Fruit fly (Drosophila melanogaster) whole organism, prepupa: ENCODE measurements around the gene Rpn9.

Source experiments
- Blimp-1 ChIP-seq: fragments of 200-800 bp; sonication (Bioruptor generic); optimal IDR thresholded peaks from 3 replicates; lab custom pipeline; 2017; ENCODE audit warnings: missing biosample characterization, missing genetic modification characterization, mild to moderate bottlenecking, moderate library complexity, missing genetic modification reagents
- CG10631 ChIP-seq: fragments of 200-800 bp; sonication (Bioruptor generic); optimal IDR thresholded peaks from 2 replicates; lab custom pipeline; 2016; ENCODE audit warnings: missing biosample characterization, missing genetic modification characterization
- CG10669 ChIP-seq: fragments of 200-800 bp; sonication (Bioruptor generic); optimal IDR thresholded peaks from 3 replicates; lab custom pipeline; 2018; ENCODE audit warnings: missing biosample characterization, mild to moderate bottlenecking, missing genetic modification characterization, moderate library complexity
- CG11294 ChIP-seq: fragments of 200-800 bp; sonication (Bioruptor generic); IDR thresholded peaks from 2 replicates; pipeline ENCODE4 v1.3.6; 2022; ENCODE audit warnings: missing biosample characterization, missing genetic modification characterization
- CG11762 ChIP-seq: fragments of 200-800 bp; sonication (Bioruptor generic); optimal IDR thresholded peaks from 3 replicates; lab custom pipeline; 2016; ENCODE audit warnings: missing biosample characterization, missing genetic modification characterization; ENCODE audit not compliant: insufficient read depth
- CG11902 ChIP-seq: fragments of 200-800 bp; sonication (Bioruptor generic); optimal IDR thresholded peaks from 3 replicates; lab custom pipeline; 2016; ENCODE audit warnings: missing biosample characterization, missing genetic modification characterization
- CG15336 ChIP-seq: fragments of 200-800 bp; sonication (Bioruptor generic); IDR thresholded peaks from 2 replicates; pipeline ENCODE4 v1.3.6; 2022; ENCODE audit warnings: missing biosample characterization, missing genetic modification characterization
- CG1621 ChIP-seq: fragments of 200-800 bp; sonication (Bioruptor generic); optimal IDR thresholded peaks from 3 replicates; lab custom pipeline; 2018; ENCODE audit warnings: missing biosample characterization, mild to moderate bottlenecking, missing genetic modification characterization
- CG16779 ChIP-seq: fragments of 200-800 bp; sonication (Bioruptor generic); optimal IDR thresholded peaks from 3 replicates; lab custom pipeline; 2017; ENCODE audit warnings: missing biosample characterization, mild to moderate bottlenecking, missing genetic modification characterization
- CG3032 ChIP-seq: fragments of 200-800 bp; optimal IDR thresholded peaks from 2 replicates; lab custom pipeline; 2019; ENCODE audit warnings: missing biosample characterization, mild to moderate bottlenecking, missing genetic modification characterization, moderate library complexity
- CG31627 ChIP-seq: fragments of 200-800 bp; sonication (Bioruptor generic); optimal IDR thresholded peaks from 3 replicates; lab custom pipeline; 2016; ENCODE audit warnings: missing biosample characterization, missing genetic modification characterization
- CG32006 ChIP-seq: fragments of 200-800 bp; sonication (Bioruptor generic); optimal IDR thresholded peaks from 3 replicates; lab custom pipeline; 2017; ENCODE audit warnings: missing biosample characterization, mild to moderate bottlenecking, missing genetic modification characterization
- CG34406 ChIP-seq: fragments of 200-800 bp; sonication (Bioruptor generic); optimal IDR thresholded peaks from 3 replicates; lab custom pipeline; 2016; ENCODE audit warnings: missing biosample characterization, missing genetic modification characterization
- CG3919 ChIP-seq: fragments of 200-800 bp; sonication (Bioruptor generic); optimal IDR thresholded peaks from 3 replicates; lab custom pipeline; 2016; ENCODE audit warnings: missing biosample characterization, missing genetic modification characterization
- CG4318 ChIP-seq: fragments of 200-800 bp; sonication (Bioruptor generic); optimal IDR thresholded peaks from 3 replicates; lab custom pipeline; 2017; ENCODE audit warnings: missing biosample characterization, mild to moderate bottlenecking, missing genetic modification characterization
- CG6163 ChIP-seq: fragments of 200-800 bp; sonication (Bioruptor generic); IDR thresholded peaks from 3 replicates; pipeline ENCODE4 v1.3.6; 2022; ENCODE audit warnings: missing biosample characterization, missing genetic modification characterization
- CG6276 ChIP-seq: fragments of 200-800 bp; sonication (Bioruptor generic); optimal IDR thresholded peaks from 2 replicates; lab custom pipeline; 2017; ENCODE audit warnings: missing biosample characterization, mild to moderate bottlenecking, missing genetic modification characterization
- CG7368 ChIP-seq: fragments of 200-800 bp; sonication (Bioruptor generic); optimal IDR thresholded peaks from 3 replicates; lab custom pipeline; 2016; ENCODE audit warnings: missing biosample characterization, missing genetic modification characterization
- CG8119 ChIP-seq: fragments of 200-800 bp; sonication (Bioruptor generic); IDR thresholded peaks from 3 replicates; pipeline ENCODE4 v1.3.6; 2022; ENCODE audit warnings: missing biosample characterization, missing genetic modification characterization
- CG8319 ChIP-seq: fragments of 200-800 bp; sonication (Bioruptor generic); optimal IDR thresholded peaks from 3 replicates; lab custom pipeline; 2016; ENCODE audit warnings: missing biosample characterization, missing genetic modification characterization
- CG8632 ChIP-seq: fragments of 200-800 bp; sonication (Bioruptor generic); optimal IDR thresholded peaks from 3 replicates; lab custom pipeline; 2016; ENCODE audit warnings: missing biosample characterization, missing genetic modification characterization
- CG9139 ChIP-seq: fragments of 200-800 bp; sonication (Bioruptor generic); optimal IDR thresholded peaks from 3 replicates; lab custom pipeline; 2017; ENCODE audit warnings: missing biosample characterization, mild to moderate bottlenecking, missing genetic modification characterization
- Eip75B ChIP-seq: fragments of 200-800 bp; sonication (Bioruptor generic); optimal IDR thresholded peaks from 3 replicates; lab custom pipeline; 2016; ENCODE audit warnings: missing biosample characterization, missing genetic modification characterization
- Eip78C ChIP-seq: fragments of 200-800 bp; sonication (Bioruptor generic); peaks from one replicate; lab custom pipeline; 2016; ENCODE audit warnings: missing biosample characterization, missing genetic modification characterization
- Eip93F ChIP-seq: fragments of 200-800 bp; sonication (Bioruptor generic); optimal IDR thresholded peaks from 2 replicates; lab custom pipeline; 2016; ENCODE audit warnings: missing biosample characterization, mild to moderate bottlenecking, missing genetic modification characterization
- Ets21C ChIP-seq: fragments of 200-800 bp; sonication (Bioruptor generic); optimal IDR thresholded peaks from 3 replicates; lab custom pipeline; 2016; ENCODE audit warnings: missing biosample characterization, missing genetic modification characterization
- Ets96B ChIP-seq: fragments of 200-800 bp; optimal IDR thresholded peaks from 2 replicates; lab custom pipeline; 2019; ENCODE audit warnings: missing biosample characterization, mild to moderate bottlenecking, missing genetic modification characterization, moderate library complexity
- Gug ChIP-seq: fragments of 200-800 bp; sonication (Bioruptor generic); IDR thresholded peaks from 2 replicates; pipeline ENCODE4 v1.3.6; 2022; ENCODE audit warnings: missing biosample characterization, missing genetic modification characterization
- Hr38 ChIP-seq: sonication (Bioruptor generic); optimal IDR thresholded peaks from 2 replicates; lab custom pipeline; 2016; ENCODE audit warnings: missing biosample characterization, missing genetic modification characterization
- Hr39 ChIP-seq: fragments of 200-800 bp; sonication (Bioruptor generic); optimal IDR thresholded peaks from 2 replicates; lab custom pipeline; 2016; ENCODE audit warnings: missing biosample characterization, missing genetic modification characterization
- Hr4 ChIP-seq: fragments of 200-800 bp; sonication (Bioruptor generic); optimal IDR thresholded peaks from 3 replicates; lab custom pipeline; 2016; ENCODE audit warnings: missing biosample characterization, missing genetic modification characterization
- Lpt ChIP-seq: fragments of 200-800 bp; sonication (Bioruptor generic); optimal IDR thresholded peaks from 3 replicates; lab custom pipeline; 2016; ENCODE audit warnings: missing biosample characterization, missing genetic modification characterization
- Met ChIP-seq: fragments of 200-800 bp; sonication (Bioruptor generic); optimal IDR thresholded peaks from 3 replicates; lab custom pipeline; 2016; ENCODE audit warnings: missing biosample characterization, missing genetic modification characterization
- OdsH ChIP-seq: fragments of 200-800 bp; sonication (Bioruptor generic); optimal IDR thresholded peaks from 3 replicates; lab custom pipeline; 2016; ENCODE audit warnings: missing biosample characterization, missing genetic modification characterization
- Sox102F ChIP-seq: fragments of 200-800 bp; sonication (Bioruptor generic); optimal IDR thresholded peaks from 2 replicates; lab custom pipeline; 2016; ENCODE audit warnings: missing biosample characterization, mild to moderate bottlenecking, missing genetic modification characterization
- Sox14 ChIP-seq: fragments of 200-800 bp; sonication (Bioruptor generic); optimal IDR thresholded peaks from 3 replicates; lab custom pipeline; 2016; ENCODE audit warnings: missing biosample characterization, missing genetic modification characterization
- Sox15 ChIP-seq: fragments of 200-800 bp; sonication (Bioruptor generic); optimal IDR thresholded peaks from 3 replicates; lab custom pipeline; 2016; ENCODE audit warnings: missing biosample characterization, missing genetic modification characterization
- achi ChIP-seq: fragments of 200-800 bp; sonication (Bioruptor generic); optimal IDR thresholded peaks from 3 replicates; lab custom pipeline; 2016; ENCODE audit warnings: missing biosample characterization, missing genetic modification characterization
- acj6 ChIP-seq: fragments of 200-800 bp; sonication (Bioruptor generic); optimal IDR thresholded peaks from 3 replicates; lab custom pipeline; 2016; ENCODE audit warnings: missing biosample characterization, missing genetic modification characterization
- cyc ChIP-seq: fragments of 200-800 bp; sonication (Bioruptor generic); optimal IDR thresholded peaks from 3 replicates; lab custom pipeline; 2016; ENCODE audit warnings: missing biosample characterization, missing genetic modification characterization
- dac ChIP-seq: fragments of 200-800 bp; sonication (Bioruptor generic); optimal IDR thresholded peaks from 2 replicates; lab custom pipeline; 2017; ENCODE audit warnings: missing biosample characterization, mild to moderate bottlenecking, missing genetic modification characterization
- dsx ChIP-seq: fragments of 200-800 bp; optimal IDR thresholded peaks from 3 replicates; lab custom pipeline; 2019; ENCODE audit warnings: missing biosample characterization, mild to moderate bottlenecking, missing genetic modification characterization, moderate library complexity; ENCODE audit not compliant: poor library complexity, severe bottlenecking
- eg ChIP-seq: fragments of 200-800 bp; sonication (Bioruptor generic); IDR thresholded peaks from 3 replicates; pipeline ENCODE4 v1.3.6; 2022; ENCODE audit warnings: missing biosample characterization, missing genetic modification characterization
- esn ChIP-seq: fragments of 200-800 bp; sonication (Bioruptor generic); optimal IDR thresholded peaks from 2 replicates; lab custom pipeline; 2016; ENCODE audit warnings: missing biosample characterization, mild to moderate bottlenecking, missing genetic modification characterization, moderate library complexity
- fd59A ChIP-seq: fragments of 200-800 bp; sonication (Bioruptor generic); optimal IDR thresholded peaks from 2 replicates; lab custom pipeline; 2017; ENCODE audit warnings: missing biosample characterization, mild to moderate bottlenecking, missing genetic modification characterization, missing genetic modification reagents
- fd85E ChIP-seq: fragments of 200-800 bp; sonication (Bioruptor generic); optimal IDR thresholded peaks from 3 replicates; lab custom pipeline; 2016; ENCODE audit warnings: missing biosample characterization, missing genetic modification characterization
- net ChIP-seq: fragments of 200-800 bp; sonication (Bioruptor generic); optimal IDR thresholded peaks from 3 replicates; lab custom pipeline; 2016; ENCODE audit warnings: missing biosample characterization, missing genetic modification characterization
- salr ChIP-seq, 2 experiments: fragments of 200-800 bp; sonication (Bioruptor generic); optimal IDR thresholded peaks; 3 replicates each; lab custom pipeline; 2016 to 2018; ENCODE audit warnings: missing biosample characterization in 2 of 2, missing genetic modification characterization in 2 of 2, mild to moderate bottlenecking in 1 of 2
- spab ChIP-seq: fragments of 200-800 bp; sonication (Bioruptor generic); optimal IDR thresholded peaks from 2 replicates; lab custom pipeline; 2017; ENCODE audit warnings: missing biosample characterization, mild to moderate bottlenecking, missing genetic modification characterization, missing genetic modification reagents
- ss ChIP-seq, 2 experiments: fragments of 200-800 bp; sonication (Bioruptor generic); optimal IDR thresholded peaks; 2 replicates in 1 of 2; 3 replicates in 1 of 2; lab custom pipeline; 2017 to 2018; ENCODE audit warnings: mild to moderate bottlenecking in 2 of 2, missing biosample characterization in 2 of 2, missing genetic modification characterization in 2 of 2, moderate library complexity in 1 of 2
- svp ChIP-seq: fragments of 200-800 bp; sonication (Bioruptor generic); peaks from one replicate; lab custom pipeline; 2016; ENCODE audit warnings: missing biosample characterization, missing genetic modification characterization
- topi ChIP-seq: fragments of 200-800 bp; sonication (Bioruptor generic); optimal IDR thresholded peaks from 3 replicates; lab custom pipeline; 2016; ENCODE audit warnings: missing biosample characterization, missing genetic modification characterization
- vri ChIP-seq: fragments of 200-800 bp; sonication (Bioruptor generic); optimal IDR thresholded peaks from 3 replicates; lab custom pipeline; 2016; ENCODE audit warnings: missing biosample characterization, mild to moderate bottlenecking, missing genetic modification characterization

Gene Rpn9

dm6 chr3R:23772808-23773207, 39.5 kb upstream of the Rpn9 start, which contains the start of gene tst:
Gene tst (minus strand): TSS chr3R:23772859.
- TF ChIP-seq Sox102F (GFP tag; lab: Kevin White, UChicago) (peak; percentile 74), spab (peak; percentile 67), Ets21C (no peak), CG9139 (GFP tag; lab: Kevin White, UChicago) (no peak), Eip93F (peak; percentile 39), cyc (GFP tag; lab: Kevin White, UChicago) (peak; percentile 82), CG15336 (GFP tag; lab: Robert Waterston, UW) (peak; percentile 89), esn (GFP tag; lab: Kevin White, UChicago) (peak; percentile 88), Hr4 (GFP tag; lab: Kevin White, UChicago) (no peak), CG31627 (peak; percentile 81), dsx (GFP tag; lab: Kevin White, UChicago) (peak; percentile 85), net (GFP tag; lab: Kevin White, UChicago) (peak; percentile 83), CG7368 (GFP tag; lab: Kevin White, UChicago) (peak; percentile 75), Sox14 (GFP tag; lab: Kevin White, UChicago) (peak; percentile 78), CG4318 (GFP tag; lab: Kevin White, UChicago) (peak; percentile 85), Lpt (GFP tag; lab: Kevin White, UChicago) (peak; percentile 84), achi (GFP tag; lab: Kevin White, UChicago) (peak; percentile 87), CG8319 (peak; percentile 81), CG34406 (GFP tag; lab: Kevin White, UChicago) (peak; percentile 87), CG8119 (GFP tag; lab: Robert Waterston, UW) (peak; percentile 90), CG8632 (peak; percentile 86), acj6 (GFP tag; lab: Kevin White, UChicago) (peak; percentile 90), svp (GFP tag; lab: Kevin White, UChicago) (no peak), topi (GFP tag; lab: Kevin White, UChicago) (peak; percentile 77), CG11762 (peak; percentile 80), ss (GFP tag; optimal IDR thresholded peaks at IDR 0.05; lab: Kevin White, UChicago) (no peak), Eip78C (GFP tag; lab: Kevin White, UChicago) (peak; percentile 94), CG3032 (tag; lab: Kevin White, UChicago) (peak; percentile 91), Hr39 (GFP tag; lab: Kevin White, UChicago) (peak; percentile 77), dac (GFP tag; lab: Kevin White, UChicago) (peak; percentile 77), CG6163 (GFP tag; lab: Robert Waterston, UW) (peak; percentile 92), CG10669 (peak; percentile 84), CG16779 (no peak), OdsH (GFP tag; lab: Kevin White, UChicago) (peak; percentile 92), salr (GFP tag; optimal IDR thresholded peaks at IDR 0.05; lab: Kevin White, UChicago) (peak in 1 of 2 experiments; percentile 61), CG1621 (tag; lab: Kevin White, UChicago) (peak; percentile 61), CG11294 (GFP tag; lab: Robert Waterston, UW) (peak; percentile 93), fd85E (GFP tag; lab: Kevin White, UChicago) (peak; percentile 10), CG11902 (GFP tag; lab: Kevin White, UChicago) (peak; percentile 86), CG32006 (GFP tag; lab: Kevin White, UChicago) (peak; percentile 93), Sox15 (GFP tag; lab: Kevin White, UChicago) (peak; percentile 85), Gug (GFP tag; lab: Robert Waterston, UW) (peak; percentile 95), CG6276 (GFP tag; lab: Kevin White, UChicago) (no peak), Met (no peak), Eip75B (no peak), Hr38 (GFP tag; lab: Kevin White, UChicago) (no peak), CG3919 (GFP tag; lab: Kevin White, UChicago) (peak; percentile 86), eg (GFP tag; lab: Robert Waterston, UW) (peak; percentile 96), fd59A (GFP tag; lab: Kevin White, UChicago) (peak; percentile 54), CG10631 (peak; percentile 96), Blimp-1 (peak; percentile 56), Ets96B (tag; lab: Kevin White, UChicago) (peak; percentile 88), vri (GFP tag; lab: Kevin White, UChicago) (peak; percentile 62)
